Worm (Caenorhabditis elegans) whole organism, L4 larva: ENCODE measurements around the gene B0334.5.

Experiments
- D1046.2 ChIP-seq: fragments of 200-800 bp; sonication (Bioruptor generic); IDR thresholded peaks from 2 replicates; pipeline ENCODE4 v1.3.6; 2022; ENCODE audit warnings: missing genetic modification characterization, missing compliant biosample characterization
- F37D6.2 ChIP-seq: sonication (generic microtip); optimal IDR thresholded peaks from 2 replicates; lab custom pipeline; 2016; ENCODE audit warnings: mild to moderate bottlenecking, missing genetic modification characterization, missing compliant biosample characterization
- T26A8.4 ChIP-seq: fragments of 200-800 bp; sonication (Bioruptor generic); IDR thresholded peaks from 2 replicates; pipeline ENCODE4 v1.3.6; 2022; ENCODE audit warnings: missing genetic modification characterization, missing compliant biosample characterization
- Y105C5A.15 ChIP-seq: fragments of 200-800 bp; sonication (Bioruptor generic); IDR thresholded peaks from 2 replicates; pipeline ENCODE4 v1.3.6; 2022; ENCODE audit warnings: missing genetic modification characterization, missing compliant biosample characterization
- Y5F2A.4 ChIP-seq: fragments of 200-800 bp; sonication (Bioruptor generic); optimal IDR thresholded peaks from 2 replicates; lab custom pipeline; 2018; ENCODE audit warnings: mild to moderate bottlenecking, missing genetic modification characterization, missing compliant biosample characterization
- ZK337.2 ChIP-seq: fragments of 200-800 bp; sonication (Bioruptor generic); IDR thresholded peaks from 2 replicates; pipeline ENCODE4 v1.3.6; 2022; ENCODE audit warnings: missing genetic modification reagents, missing genetic modification characterization, missing compliant biosample characterization
- aha-1 ChIP-seq: fragments of 150-350 bp; peaks from one replicate; lab custom pipeline; 2014; ENCODE audit warnings: missing biosample characterization, missing genetic modification characterization
- ama-1 ChIP-seq: fragments of 150-350 bp; optimal IDR thresholded peaks from 2 replicates; lab custom pipeline; 2014; ENCODE audit warnings: inconsistent platforms, mixed read lengths
- attf-4 ChIP-seq: sonication (generic microtip); optimal IDR thresholded peaks from 3 replicates; lab custom pipeline; 2017; ENCODE audit warnings: missing biosample characterization, missing genetic modification characterization
- ceh-20 ChIP-seq: fragments of 200-800 bp; sonication (Bioruptor generic); IDR thresholded peaks from 2 replicates; pipeline ENCODE4 v1.3.6; 2022; ENCODE audit warnings: missing genetic modification reagents, missing genetic modification characterization, missing compliant biosample characterization
- ces-1 ChIP-seq: fragments of 150-350 bp; sonication (generic microtip); optimal IDR thresholded peaks from 4 replicates; lab custom pipeline; 2014; ENCODE audit warnings: missing biosample characterization, missing genetic modification reagents, missing genetic modification characterization
- daf-12 ChIP-seq: fragments of 150-350 bp; optimal IDR thresholded peaks from 2 replicates; lab custom pipeline; 2014; ENCODE audit warnings: missing biosample characterization, missing genetic modification reagents, missing genetic modification characterization
- daf-19 ChIP-seq: fragments of 200-800 bp; sonication (Bioruptor generic); conservative IDR thresholded peaks from 2 replicates; pipeline ENCODE4 v1.3.6; 2022; ENCODE audit warnings: missing genetic modification characterization, missing compliant biosample characterization
- daf-8 ChIP-seq: fragments of 200-800 bp; sonication (Bioruptor generic); IDR thresholded peaks from 2 replicates; pipeline ENCODE4 v1.3.6; 2022; ENCODE audit warnings: missing genetic modification characterization, missing compliant biosample characterization
- dmd-8 ChIP-seq: fragments of 200-800 bp; sonication (Bioruptor generic); IDR thresholded peaks from 2 replicates; pipeline ENCODE4 v1.3.6; 2022; ENCODE audit warnings: missing genetic modification characterization, missing compliant biosample characterization
- dmd-9 ChIP-seq: fragments of 200-800 bp; sonication (Bioruptor generic); IDR thresholded peaks from 2 replicates; pipeline ENCODE4 v1.3.6; 2022; ENCODE audit warnings: missing genetic modification reagents, missing genetic modification characterization, missing compliant biosample characterization
- dpl-1 ChIP-seq: fragments of 150-350 bp; optimal IDR thresholded peaks from 2 replicates; lab custom pipeline; 2014; ENCODE audit warnings: missing biosample characterization, missing genetic modification reagents, missing genetic modification characterization
- dve-1 ChIP-seq: sonication (generic microtip); optimal IDR thresholded peaks from 2 replicates; lab custom pipeline; 2017; ENCODE audit warnings: antibody characterized with exemption, mild to moderate bottlenecking, missing genetic modification characterization, missing compliant biosample characterization; ENCODE audit not compliant: insufficient read depth
- gei-8 ChIP-seq: fragments of 200-800 bp; sonication (Bioruptor generic); optimal IDR thresholded peaks from 2 replicates; lab custom pipeline; 2018; ENCODE audit warnings: mild to moderate bottlenecking, missing genetic modification characterization, missing compliant biosample characterization
- hlh-11 ChIP-seq: fragments of 200-800 bp; sonication (Bioruptor generic); optimal IDR thresholded peaks from 2 replicates; lab custom pipeline; 2018; ENCODE audit warnings: mild to moderate bottlenecking, missing genetic modification characterization, missing compliant biosample characterization
- hmg-1.1 ChIP-seq: fragments of 200-800 bp; sonication (Bioruptor generic); IDR thresholded peaks from 2 replicates; pipeline ENCODE4 v1.3.6; 2022; ENCODE audit warnings: missing genetic modification reagents, missing genetic modification characterization, missing compliant biosample characterization
- jun-1 ChIP-seq: fragments of 150-350 bp; optimal IDR thresholded peaks from 2 replicates; lab custom pipeline; 2014; ENCODE audit warnings: missing biosample characterization, missing genetic modification reagents, missing genetic modification characterization
- lin-15B ChIP-seq: fragments of 150-350 bp; sonication (generic microtip); optimal IDR thresholded peaks from 3 replicates; lab custom pipeline; 2014; ENCODE audit warnings: missing biosample characterization, missing genetic modification characterization
- lin-29 ChIP-seq: fragments of 200-800 bp; sonication (Bioruptor generic); IDR thresholded peaks from 2 replicates; pipeline ENCODE4 v1.3.6; 2022; ENCODE audit warnings: missing genetic modification reagents, missing genetic modification characterization, missing compliant biosample characterization
- lin-38 ChIP-seq: fragments of 200-800 bp; sonication (Bioruptor generic); IDR thresholded peaks from 2 replicates; pipeline ENCODE4 v1.3.6; 2022; ENCODE audit warnings: missing genetic modification reagents, missing genetic modification characterization, missing compliant biosample characterization
- lir-3 ChIP-seq: sonication (generic microtip); optimal IDR thresholded peaks from 2 replicates; lab custom pipeline; 2016; ENCODE audit warnings: mild to moderate bottlenecking, missing genetic modification characterization, missing compliant biosample characterization
- lsy-2 ChIP-seq, 2 experiments: fragments of 150-350 bp in 1 of 2; sonication (generic microtip) in 1 of 2; optimal IDR thresholded peaks; 2 replicates each; lab custom pipeline; 2014 to 2017; ENCODE audit warnings: missing biosample characterization in 2 of 2, missing genetic modification characterization in 2 of 2
- madf-5 ChIP-seq, 2 experiments: fragments of 200-800 bp; sonication (Bioruptor generic); IDR thresholded peaks; 2 replicates each; pipeline ENCODE4 v1.3.6; 2022; ENCODE audit warnings: missing compliant biosample characterization in 2 of 2, missing genetic modification characterization in 2 of 2
- mes-2 ChIP-seq: sonication (generic microtip); optimal IDR thresholded peaks from 2 replicates; lab custom pipeline; 2016; ENCODE audit warnings: missing genotype, mild to moderate bottlenecking, missing genetic modification characterization, missing compliant biosample characterization; ENCODE audit not compliant: poor library complexity, severe bottlenecking
- mxl-3 ChIP-seq: fragments of 200-800 bp; sonication (Bioruptor generic); optimal IDR thresholded peaks from 2 replicates; lab custom pipeline; 2018; ENCODE audit warnings: mild to moderate bottlenecking, missing genetic modification characterization, missing compliant biosample characterization
- nhr-10 ChIP-seq: fragments of 150-350 bp; optimal IDR thresholded peaks from 2 replicates; lab custom pipeline; 2014; ENCODE audit warnings: missing biosample characterization, missing genetic modification characterization
- nhr-111 ChIP-seq: fragments of 200-800 bp; sonication (Bioruptor generic); optimal IDR thresholded peaks from 2 replicates; lab custom pipeline; 2018; ENCODE audit warnings: mild to moderate bottlenecking, missing genetic modification characterization, missing compliant biosample characterization
- nhr-237 ChIP-seq: sonication (generic microtip); optimal IDR thresholded peaks from 2 replicates; lab custom pipeline; 2017; ENCODE audit warnings: missing biosample characterization, missing genetic modification characterization
- nhr-28 ChIP-seq: fragments of 150-350 bp; optimal IDR thresholded peaks from 2 replicates; lab custom pipeline; 2014; ENCODE audit warnings: missing biosample characterization, missing genetic modification characterization
- nhr-41 ChIP-seq: fragments of 200-800 bp; sonication (Bioruptor generic); IDR thresholded peaks from 2 replicates; pipeline ENCODE4 v1.3.6; 2022; ENCODE audit warnings: missing genetic modification reagents, missing genetic modification characterization, missing compliant biosample characterization
- nhr-42 ChIP-seq: fragments of 200-800 bp; sonication (Bioruptor generic); IDR thresholded peaks from 2 replicates; pipeline ENCODE4 v1.3.6; 2022; ENCODE audit warnings: missing genetic modification characterization, missing compliant biosample characterization
- nhr-48 ChIP-seq: sonication (generic microtip); optimal IDR thresholded peaks from 2 replicates; lab custom pipeline; 2016; ENCODE audit warnings: mild to moderate bottlenecking, missing genetic modification characterization, missing compliant biosample characterization
- nhr-77 ChIP-seq: fragments of 150-350 bp; optimal IDR thresholded peaks from 2 replicates; lab custom pipeline; 2014; ENCODE audit warnings: missing biosample characterization, missing genetic modification characterization
- pha-4 ChIP-seq, 2 experiments: fragments of 150-350 bp in 1 of 2; fragments of 200-800 bp in 1 of 2; sonication (Bioruptor generic) in 1 of 2; IDR thresholded peaks in 1 of 2; optimal IDR thresholded peaks in 1 of 2; 2 replicates each; pipeline versions ENCODE4 v1.3.6 to Lab custom; 2014 to 2022; ENCODE audit warnings: missing genetic modification characterization in 2 of 2, missing genetic modification reagents in 2 of 2, missing biosample characterization in 1 of 2, missing compliant biosample characterization in 1 of 2
- php-3 ChIP-seq: fragments of 200-800 bp; sonication (Bioruptor generic); IDR thresholded peaks from 2 replicates; pipeline ENCODE4 v1.3.6; 2022; ENCODE audit warnings: missing genetic modification reagents, missing genetic modification characterization, missing compliant biosample characterization
- pqm-1 ChIP-seq: sonication (generic microtip); optimal IDR thresholded peaks from 2 replicates; lab custom pipeline; 2017; ENCODE audit warnings: missing biosample characterization, missing genetic modification characterization
- snpc-1.2 ChIP-seq: fragments of 200-800 bp; sonication (Bioruptor generic); IDR thresholded peaks from 2 replicates; pipeline ENCODE4 v1.3.6; 2022; ENCODE audit warnings: missing genetic modification reagents, missing genetic modification characterization, missing compliant biosample characterization
- snpc-4 ChIP-seq: fragments of 150-350 bp; optimal IDR thresholded peaks from 2 replicates; lab custom pipeline; 2014; ENCODE audit warnings: missing biosample characterization, missing genetic modification characterization
- spr-3 ChIP-seq: fragments of 200-800 bp; sonication (Bioruptor generic); optimal IDR thresholded peaks from 2 replicates; lab custom pipeline; 2018; ENCODE audit warnings: mild to moderate bottlenecking, missing genetic modification characterization, missing compliant biosample characterization
- tra-1 ChIP-seq: fragments of 200-800 bp; sonication (Bioruptor generic); IDR thresholded peaks from 2 replicates; pipeline ENCODE4 v1.3.6; 2022; ENCODE audit warnings: missing genetic modification reagents, missing genetic modification characterization, missing compliant biosample characterization
- unc-130 ChIP-seq: sonication (generic microtip); optimal IDR thresholded peaks from 2 replicates; lab custom pipeline; 2016; ENCODE audit warnings: missing genetic modification reagents, missing genetic modification characterization, missing compliant biosample characterization
- vab-7 ChIP-seq: fragments of 200-800 bp; sonication (Bioruptor generic); IDR thresholded peaks from 2 replicates; pipeline ENCODE4 v1.3.6; 2022; ENCODE audit warnings: missing genetic modification reagents, missing genetic modification characterization, missing compliant biosample characterization
- zag-1 ChIP-seq: fragments of 150-350 bp; optimal IDR thresholded peaks from 2 replicates; lab custom pipeline; 2014; ENCODE audit warnings: missing biosample characterization, missing genetic modification characterization
- zip-2 ChIP-seq: fragments of 150-350 bp; optimal IDR thresholded peaks from 2 replicates; lab custom pipeline; 2014; ENCODE audit warnings: missing biosample characterization, missing genetic modification characterization
- ztf-11 ChIP-seq: fragments of 150-350 bp; optimal IDR thresholded peaks from 2 replicates; lab custom pipeline; 2014; ENCODE audit warnings: missing biosample characterization, missing genetic modification characterization
- ztf-7 ChIP-seq: fragments of 150-350 bp; optimal IDR thresholded peaks from 2 replicates; lab custom pipeline; 2014; ENCODE audit warnings: missing biosample characterization, missing genetic modification characterization

The B0334.5 gene

DNA sequence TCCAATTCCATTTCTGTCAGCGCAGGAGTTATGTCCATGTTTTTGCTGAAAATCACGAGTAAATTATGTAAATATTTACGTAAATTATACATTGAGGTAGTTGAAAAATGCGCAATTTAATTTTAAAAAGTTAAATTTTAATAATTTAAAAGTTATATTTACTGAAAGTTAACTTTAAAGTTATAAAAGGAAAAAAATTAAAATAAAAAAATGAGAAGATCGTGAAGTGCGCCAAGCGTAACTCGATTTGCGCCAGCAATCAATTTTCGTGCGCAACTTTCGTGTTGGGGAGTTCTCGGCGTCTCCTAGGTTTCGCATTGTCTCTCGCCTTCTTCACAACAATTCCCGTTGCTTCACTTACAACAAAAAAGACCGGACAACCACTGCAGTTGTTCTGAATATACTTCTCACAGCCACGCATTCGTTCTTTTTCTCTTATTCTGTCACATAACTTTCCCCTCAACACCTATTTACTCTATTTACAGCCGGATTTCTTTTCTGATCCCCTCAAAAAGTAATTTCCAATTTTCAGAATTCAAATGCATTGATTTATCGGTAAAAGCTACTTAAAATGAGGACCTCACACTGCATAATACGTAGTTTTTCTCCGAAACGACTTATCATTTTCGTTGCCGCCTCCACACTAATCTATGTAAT is 23.8 kb upstream of the B0334.5 start, which contains the start of the genes metl-1 and W02B12.11 (continued):
- TF ChIP-seq unc-130 (GFP tag; lab: Kevin White, UChicago) (peak; percentile 53), jun-1 (peak; percentile 65), snpc-4 (no peak), hmg-1.1 (GFP tag; lab: Robert Waterston, UW) (peak; percentile 87), lsy-2 (tag; optimal IDR thresholded peaks at IDR 0.05; lab: Kevin White, UChicago) (peak; percentile 52 to 90), daf-12 (tag; lab: Kevin White, UChicago) (no peak), ceh-20 (GFP tag; lab: Robert Waterston, UW) (no peak), ama-1 (lab: Kevin White, UChicago) (peak; percentile 25), D1046.2 (no peak), Y105C5A.15 (no peak), mes-2 (peak; percentile 93), attf-4 (tag; lab: Kevin White, UChicago) (no peak), nhr-48 (tag; lab: Kevin White, UChicago) (peak; percentile 68), dve-1 (tag; lab: Kevin White, UChicago) (peak; percentile 88), nhr-77 (no peak), ztf-11 (tag; lab: Kevin White, UChicago) (no peak), vab-7 (GFP tag; lab: Robert Waterston, UW) (no peak), tra-1 (GFP tag; lab: Robert Waterston, UW) (0 out of 2 replicates have a peak, but pooled peaks have one; percentile 45), madf-5 (GFP tag; IDR thresholded peaks at IDR 0.05; lab: Robert Waterston, UW) (no peak), zag-1 (no peak), nhr-111 (no peak), nhr-237 (tag; lab: Kevin White, UChicago) (no peak), php-3 (GFP tag; lab: Robert Waterston, UW) (peak; percentile 37; the same call in 1 of the 2 replicates), nhr-10 (tag; lab: Kevin White, UChicago) (no peak), ztf-7 (tag; lab: Kevin White, UChicago) (no peak), hlh-11 (tag; lab: Kevin White, UChicago) (peak; percentile 83), nhr-41 (GFP tag; lab: Robert Waterston, UW) (peak; percentile 28; the same call in 1 of the 2 replicates), lin-38 (GFP tag; lab: Robert Waterston, UW) (peak; percentile 88), nhr-28 (tag; lab: Kevin White, UChicago) (no peak), daf-19 (no peak), zip-2 (peak; percentile 6), daf-8 (GFP tag; lab: Robert Waterston, UW) (no peak), lir-3 (tag; lab: Kevin White, UChicago) (no peak), pqm-1 (no peak), lin-15B (tag; lab: Kevin White, UChicago) (no peak), pha-4 (GFP tag; IDR thresholded peaks at IDR 0.05; lab: Robert Waterston, UW) (peak; percentile 84), pha-4 (tag; optimal IDR thresholded peaks at IDR 0.05; lab: Kevin White, UChicago) (peak; percentile 14), T26A8.4 (peak; percentile 92), gei-8 (GFP tag; lab: Kevin White, UChicago) (no peak), snpc-1.2 (GFP tag; lab: Robert Waterston, UW) (no peak; the same call in 1 of the 2 replicates), dmd-9 (GFP tag; lab: Robert Waterston, UW) (no peak), F37D6.2 (tag; lab: Kevin White, UChicago) (peak; percentile 45), lin-29 (GFP tag; lab: Robert Waterston, UW) (peak; percentile 71; the same call in 1 of the 2 replicates), Y5F2A.4 (GFP tag; lab: Kevin White, UChicago) (no peak), spr-3 (peak; percentile 71), aha-1 (tag; lab: Kevin White, UChicago) (peak; percentile 31), nhr-42 (GFP tag; lab: Robert Waterston, UW) (no peak), mxl-3 (peak; percentile 24), dpl-1 (peak; percentile 82), dmd-8 (no peak), ces-1 (no peak), ZK337.2 (GFP tag; lab: Robert Waterston, UW) (no peak)
